Fruit fly (Drosophila melanogaster) whole organism, embryonic: Measurements from ENCODE around the gene Dap160.

Experiments used
- ATbp ChIP-seq: fragments of 200-800 bp; sonication (Bioruptor generic); optimal IDR thresholded peaks from 2 replicates; lab custom pipeline; 2017; ENCODE audit warnings: missing biosample characterization, mild to moderate bottlenecking, missing genetic modification characterization, missing genetic modification reagents
- Ada2b ChIP-seq: fragments of 200-800 bp; sonication (Bioruptor generic); IDR thresholded peaks from 2 replicates; pipeline ENCODE4 v1.3.6; 2022; ENCODE audit warnings: missing biosample characterization, missing genetic modification characterization
- Awh ChIP-seq: fragments of 200-800 bp; sonication (Bioruptor generic); IDR thresholded peaks from 2 replicates; pipeline ENCODE4, ENCODE4 v1.3.6; 2022; ENCODE audit warnings: missing biosample characterization, missing genetic modification characterization
- CG13624 ChIP-seq: fragments of 200-800 bp; sonication (Bioruptor generic); optimal IDR thresholded peaks from 2 replicates; lab custom pipeline; 2016; ENCODE audit warnings: missing biosample characterization, missing genetic modification characterization
- CG13894 ChIP-seq: fragments of 200-800 bp; sonication (Bioruptor generic); optimal IDR thresholded peaks from 3 replicates; lab custom pipeline; 2018; ENCODE audit warnings: missing biosample characterization, mild to moderate bottlenecking, missing genetic modification characterization, moderate library complexity
- CG16863 ChIP-seq: fragments of 200-800 bp; sonication (Bioruptor generic); optimal IDR thresholded peaks from 3 replicates; lab custom pipeline; 2016; ENCODE audit warnings: missing biosample characterization, missing genetic modification characterization
- CG17328 ChIP-seq: fragments of 200-800 bp; sonication (Bioruptor generic); IDR thresholded peaks from 2 replicates; pipeline ENCODE4 v1.3.6; 2022; ENCODE audit warnings: missing biosample characterization, missing genetic modification characterization
- CG2129 ChIP-seq: fragments of 200-800 bp; sonication (Bioruptor generic); IDR thresholded peaks from 2 replicates; pipeline ENCODE4 v1.3.6; 2022; ENCODE audit warnings: missing biosample characterization, missing genetic modification characterization; ENCODE audit not compliant: partially characterized antibody
- CG2199 ChIP-seq: fragments of 200-800 bp; sonication (Bioruptor generic); IDR thresholded peaks from 3 replicates; pipeline ENCODE4 v1.3.6; 2022; ENCODE audit warnings: missing biosample characterization, missing genetic modification characterization
- CG2875 ChIP-seq: fragments of 200-800 bp; sonication (Bioruptor generic); optimal IDR thresholded peaks from 2 replicates; lab custom pipeline; 2017; ENCODE audit warnings: missing biosample characterization, mild to moderate bottlenecking, missing genetic modification characterization, missing genetic modification reagents
- CG30431 ChIP-seq: fragments of 200-800 bp; sonication (Bioruptor generic); optimal IDR thresholded peaks from 2 replicates; lab custom pipeline; 2017; ENCODE audit warnings: missing biosample characterization, missing genetic modification characterization
- CG4282 ChIP-seq: fragments of 200-800 bp; sonication (Bioruptor generic); optimal IDR thresholded peaks from 2 replicates; lab custom pipeline; 2016; ENCODE audit warnings: missing biosample characterization, missing genetic modification characterization
- CG4328 ChIP-seq: fragments of 200-800 bp; sonication (Bioruptor generic); optimal IDR thresholded peaks from 3 replicates; lab custom pipeline; 2017; ENCODE audit warnings: missing biosample characterization, missing genetic modification reagents, missing genetic modification characterization
- CG4424 ChIP-seq: fragments of 200-800 bp; sonication (Bioruptor generic); optimal IDR thresholded peaks from 3 replicates; lab custom pipeline; 2016; ENCODE audit warnings: missing biosample characterization, missing genetic modification characterization
- CG6689 ChIP-seq: fragments of 200-800 bp; sonication (Bioruptor generic); IDR thresholded peaks from 2 replicates; pipeline ENCODE4 v1.3.6; 2022; ENCODE audit warnings: missing biosample characterization, missing genetic modification characterization
- CG6854 ChIP-seq: fragments of 200-800 bp; sonication (Bioruptor generic); optimal IDR thresholded peaks from 3 replicates; lab custom pipeline; 2017; ENCODE audit warnings: missing biosample characterization, mild to moderate bottlenecking, missing genetic modification characterization
- CG7271 ChIP-seq: fragments of 200-800 bp; sonication (Bioruptor generic); optimal IDR thresholded peaks from 2 replicates; lab custom pipeline; 2018; ENCODE audit warnings: missing biosample characterization, mild to moderate bottlenecking, missing genetic modification characterization, moderate library complexity
- CG9437 ChIP-seq: fragments of 200-800 bp; sonication (Bioruptor generic); optimal IDR thresholded peaks from 2 replicates; lab custom pipeline; 2018; ENCODE audit warnings: missing biosample characterization, mild to moderate bottlenecking, missing genetic modification characterization
- CG9609 ChIP-seq: fragments of 200-800 bp; sonication (Bioruptor generic); optimal IDR thresholded peaks from 3 replicates; lab custom pipeline; 2016; ENCODE audit warnings: missing biosample characterization, missing genetic modification characterization
- CG9797 ChIP-seq: fragments of 200-800 bp; sonication (Bioruptor generic); optimal IDR thresholded peaks from 3 replicates; lab custom pipeline; 2018; ENCODE audit warnings: missing biosample characterization, mild to moderate bottlenecking, missing genetic modification characterization
- CG9932 ChIP-seq: fragments of 200-800 bp; sonication (Bioruptor generic); IDR thresholded peaks from 2 replicates; pipeline ENCODE4 v1.3.6; 2022; ENCODE audit warnings: missing biosample characterization, missing genetic modification characterization
- Dref ChIP-seq: fragments of 200-800 bp; sonication (Bioruptor generic); IDR thresholded peaks from 2 replicates; pipeline ENCODE4 v1.3.6; 2022; ENCODE audit warnings: missing biosample characterization, missing genetic modification characterization
- Gug ChIP-seq: fragments of 200-800 bp; sonication (Bioruptor generic); IDR thresholded peaks from 4 replicates; pipeline ENCODE4 v1.3.6; 2022; ENCODE audit warnings: missing biosample characterization, missing genetic modification characterization
- HmgZ ChIP-seq: fragments of 200-800 bp; sonication (Bioruptor generic); optimal IDR thresholded peaks from 2 replicates; lab custom pipeline; 2018; ENCODE audit warnings: missing biosample characterization, mild to moderate bottlenecking, missing genetic modification characterization
- Hmr ChIP-seq: fragments of 200-800 bp; sonication (Bioruptor generic); optimal IDR thresholded peaks from 3 replicates; lab custom pipeline; 2017; ENCODE audit warnings: mild to moderate bottlenecking, missing biosample characterization, missing genetic modification reagents, missing genetic modification characterization
- Hsf ChIP-seq: fragments of 200-800 bp; sonication (Bioruptor generic); optimal IDR thresholded peaks from 3 replicates; lab custom pipeline; 2016; ENCODE audit warnings: missing biosample characterization, missing genetic modification characterization
- Med ChIP-seq: fragments of 200-800 bp; sonication (Bioruptor generic); peaks from one replicate; lab custom pipeline; 2016; ENCODE audit warnings: missing biosample characterization, missing genetic modification characterization, mild to moderate bottlenecking, inconsistent platforms, moderate library complexity
- Rx ChIP-seq: fragments of 200-800 bp; sonication (Bioruptor generic); IDR thresholded peaks from 2 replicates; pipeline ENCODE4 v1.3.6; 2022; ENCODE audit warnings: missing biosample characterization, missing genetic modification characterization
- ac ChIP-seq: fragments of 200-800 bp; sonication (Bioruptor generic); optimal IDR thresholded peaks from 3 replicates; lab custom pipeline; 2017; ENCODE audit warnings: missing biosample characterization, mild to moderate bottlenecking, missing genetic modification characterization
- ara ChIP-seq: fragments of 200-800 bp; sonication (Bioruptor generic); IDR thresholded peaks from 2 replicates; pipeline ENCODE4 v1.3.6; 2022; ENCODE audit warnings: missing biosample characterization, missing genetic modification characterization
- ase ChIP-seq: fragments of 200-800 bp; sonication (Bioruptor generic); IDR thresholded peaks from 3 replicates; pipeline ENCODE4 v1.3.6; 2022; ENCODE audit warnings: missing biosample characterization, missing genetic modification characterization
- bbx ChIP-seq: fragments of 200-800 bp; sonication (Bioruptor generic); IDR thresholded peaks from 2 replicates; pipeline ENCODE4 v1.3.6; 2022; ENCODE audit warnings: missing biosample characterization, missing genetic modification characterization; ENCODE audit not compliant: partially characterized antibody
- corto ChIP-seq: fragments of 200-800 bp; sonication (Bioruptor generic); optimal IDR thresholded peaks from 2 replicates; lab custom pipeline; 2016; ENCODE audit warnings: missing biosample characterization, mild to moderate bottlenecking, missing genetic modification characterization, moderate library complexity
- da ChIP-seq: fragments of 200-800 bp; sonication (Bioruptor generic); optimal IDR thresholded peaks from 2 replicates; lab custom pipeline; 2016; ENCODE audit warnings: missing biosample characterization, missing genetic modification characterization
- dan ChIP-seq: fragments of 200-800 bp; sonication (Bioruptor generic); IDR thresholded peaks from 2 replicates; pipeline ENCODE4 v1.3.6; 2022; ENCODE audit warnings: missing biosample characterization, missing genetic modification characterization
- dmrt11E ChIP-seq: fragments of 200-800 bp; sonication (Bioruptor generic); optimal IDR thresholded peaks from 3 replicates; lab custom pipeline; 2018; ENCODE audit warnings: missing biosample characterization, mild to moderate bottlenecking, missing genetic modification characterization, moderate library complexity
- dmrt99B ChIP-seq: fragments of 200-800 bp; sonication (Bioruptor generic); optimal IDR thresholded peaks from 2 replicates; lab custom pipeline; 2018; ENCODE audit warnings: missing biosample characterization, mild to moderate bottlenecking, missing genetic modification characterization, moderate library complexity
- dysf ChIP-seq: fragments of 200-800 bp; sonication (Bioruptor generic); IDR thresholded peaks from 3 replicates; pipeline ENCODE4 v1.3.6; 2022; ENCODE audit warnings: missing biosample characterization, missing genetic modification characterization
- ems ChIP-seq: fragments of 200-800 bp; sonication (Bioruptor generic); optimal IDR thresholded peaks from 3 replicates; lab custom pipeline; 2016; ENCODE audit warnings: missing biosample characterization, missing genetic modification characterization
- gce ChIP-seq: fragments of 200-800 bp; sonication (Bioruptor generic); IDR thresholded peaks from 3 replicates; pipeline ENCODE4 v1.3.6; 2022; ENCODE audit warnings: missing biosample characterization, missing genetic modification characterization
- gem ChIP-seq: fragments of 200-800 bp; sonication (Bioruptor generic); optimal IDR thresholded peaks from 2 replicates; lab custom pipeline; 2019; ENCODE audit warnings: missing biosample characterization, mild to moderate bottlenecking, missing genetic modification characterization, moderate library complexity
- hb ChIP-seq: fragments of 200-800 bp; sonication (Bioruptor generic); IDR thresholded peaks from 3 replicates; pipeline ENCODE4 v1.3.6; 2022; ENCODE audit warnings: missing biosample characterization, missing genetic modification characterization; ENCODE audit not compliant: partially characterized antibody
- pan ChIP-seq, 4 experiments: fragments of >200 bp in 3 of 4; fragments of 200-800 bp in 1 of 4; sonication (Bioruptor generic) in 1 of 4; optimal IDR thresholded peaks in 3 of 4; IDR thresholded peaks in 1 of 4; 2 replicates each; pipeline versions ENCODE4 v1.3.6 to Lab custom; 2017 to 2022; ENCODE audit warnings: missing biosample characterization in 2 of 4, missing genetic modification characterization in 2 of 4, mixed read lengths in 1 of 4
- pros ChIP-seq: fragments of 200-800 bp; sonication (Bioruptor generic); optimal IDR thresholded peaks from 3 replicates; lab custom pipeline; 2019; ENCODE audit warnings: missing biosample characterization, mild to moderate bottlenecking, missing genetic modification characterization, moderate library complexity
- psq ChIP-seq: fragments of 200-800 bp; sonication (Bioruptor generic); optimal IDR thresholded peaks from 2 replicates; lab custom pipeline; 2017; ENCODE audit warnings: missing biosample characterization, missing genetic modification characterization
- run ChIP-seq: fragments of 200-800 bp; sonication (Bioruptor generic); optimal IDR thresholded peaks from 3 replicates; lab custom pipeline; 2018; ENCODE audit warnings: missing biosample characterization, mild to moderate bottlenecking, missing genetic modification characterization
- salm ChIP-seq: fragments of 200-800 bp; sonication (Bioruptor generic); optimal IDR thresholded peaks from 2 replicates; lab custom pipeline; 2018; ENCODE audit warnings: missing biosample characterization, mild to moderate bottlenecking, missing genetic modification characterization
- slou ChIP-seq: fragments of 200-800 bp; sonication (Bioruptor generic); optimal IDR thresholded peaks from 3 replicates; lab custom pipeline; 2016; ENCODE audit warnings: missing biosample characterization, missing genetic modification characterization
- twi ChIP-seq: fragments of 200-800 bp; optimal IDR thresholded peaks from 2 replicates; lab custom pipeline; 2019; ENCODE audit warnings: missing biosample characterization, mild to moderate bottlenecking, missing genetic modification characterization, moderate library complexity
- usp ChIP-seq: fragments of >200 bp; optimal IDR thresholded peaks from 2 replicates; lab custom pipeline; 2017; ENCODE audit warnings: missing biosample characterization, missing genetic modification characterization
- wek ChIP-seq: fragments of 200-800 bp; sonication (Bioruptor generic); optimal IDR thresholded peaks from 3 replicates; lab custom pipeline; 2018; ENCODE audit warnings: missing biosample characterization, mild to moderate bottlenecking, missing genetic modification characterization, moderate library complexity

Dap160 gene

DNA sequence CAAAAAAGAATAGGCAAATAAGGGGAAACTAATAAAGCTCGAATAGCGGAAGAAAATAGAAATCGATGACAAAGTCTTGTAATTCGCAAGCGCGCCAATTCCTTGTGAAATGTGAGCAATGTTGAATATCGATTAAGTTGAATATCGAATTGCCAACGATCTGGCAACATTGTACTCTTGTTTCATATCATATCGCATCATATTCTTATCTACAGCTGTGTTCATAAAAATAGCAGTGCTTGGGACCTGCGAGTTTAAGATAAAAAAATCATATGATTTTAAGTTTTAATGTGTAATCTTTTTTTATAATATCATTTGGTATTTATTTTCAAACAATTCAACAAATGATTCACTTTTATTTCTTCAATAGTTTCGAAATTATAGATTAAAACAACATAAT, 6.9 kb upstream of the Dap160 start (continued):
- TF ChIP-seq HmgZ (tag; lab: Kevin White, UChicago) (peak; percentile 50), Rx (no peak), Hmr (GFP tag; lab: Kevin White, UChicago) (no peak), Dref (GFP tag; lab: Robert Waterston, UW) (peak; percentile 83), CG13624 (no peak), usp (no peak), CG4424 (GFP tag; lab: Kevin White, UChicago) (peak; percentile 53), slou (GFP tag; lab: Kevin White, UChicago) (peak; percentile 31), Ada2b (GFP tag; lab: Robert Waterston, UW) (peak; percentile 55), CG17328 (GFP tag; lab: Robert Waterston, UW) (peak; percentile 66), bbx (GFP tag; lab: Robert Waterston, UW) (peak; percentile 58; the same call in 1 of the 2 replicates), Awh (GFP tag; lab: Robert Waterston, UW) (no peak), CG9932 (GFP tag; lab: Robert Waterston, UW) (peak; percentile 77), gce (GFP tag; lab: Robert Waterston, UW) (0 out of 3 replicates have a peak, but pooled peaks have one; percentile 38), CG4282 (GFP tag; lab: Kevin White, UChicago) (no peak), Med (GFP tag; lab: Kevin White, UChicago) (peak; percentile 58), salm (tag; lab: Kevin White, UChicago) (no peak), ac (GFP tag; lab: Kevin White, UChicago) (no peak), CG2129 (GFP tag; lab: Robert Waterston, UW) (no peak), ATbp (GFP tag; lab: Kevin White, UChicago) (peak; percentile 20), CG13894 (tag; lab: Kevin White, UChicago) (peak; percentile 71), ara (GFP tag; lab: Robert Waterston, UW) (no peak), dmrt11E (tag; lab: Kevin White, UChicago) (peak; percentile 48), CG6689 (peak; percentile 36; the same call in 1 of the 2 replicates), pan (optimal IDR thresholded peaks at IDR 0.05; lab: Kevin White, UChicago) (no peak), pan (GFP tag; optimal IDR thresholded peaks at IDR 0.05 in 1 of 2, IDR thresholded peaks at IDR 0.05 in 1 of 2) (peak in 1 of 2 experiments; percentile 78), CG16863 (GFP tag; lab: Kevin White, UChicago) (no peak), twi (tag; lab: Kevin White, UChicago) (no peak), CG4328 (GFP tag; lab: Kevin White, UChicago) (no peak), CG9609 (GFP tag; lab: Kevin White, UChicago) (no peak), CG30431 (GFP tag; lab: Kevin White, UChicago) (no peak), da (GFP tag; lab: Kevin White, UChicago) (no peak), corto (GFP tag; lab: Kevin White, UChicago) (no peak), wek (GFP tag; lab: Kevin White, UChicago) (no peak), CG2199 (no peak; the same call in 2 of the 3 replicates), dysf (GFP tag; lab: Robert Waterston, UW) (peak; percentile 73), dmrt99B (tag; lab: Kevin White, UChicago) (peak; percentile 63), ase (GFP tag; lab: Robert Waterston, UW) (peak; percentile 44; the same call in 1 of the 3 replicates), pros (GFP tag; lab: Kevin White, UChicago) (no peak), dan (GFP tag; lab: Robert Waterston, UW) (no peak), run (tag; lab: Kevin White, UChicago) (no peak), CG7271 (no peak), psq (GFP tag; lab: Kevin White, UChicago) (no peak), Gug (GFP tag; lab: Robert Waterston, UW) (peak; percentile 26; the same call in 1 of the 4 replicates), CG2875 (GFP tag; lab: Kevin White, UChicago) (no peak), gem (tag; lab: Kevin White, UChicago) (peak; percentile 75), CG6854 (peak; percentile 52), CG9437 (peak; percentile 32), hb (peak; percentile 69; the same call in 2 of the 3 replicates), ems (no peak), CG9797 (no peak), Hsf (GFP tag; lab: Kevin White, UChicago) (peak; percentile 10)
